Fruit fly (Drosophila melanogaster): Measurements from ENCODE around the gene mura.
A peak's percentile ranks its signal among the peaks of the same experiment; 100 is the strongest.

Gene mura

dm6 chr3R:9543495-9544180 is 8.0 kb downstream of the mura start (continued):
- TF ChIP-seq CG17802 (tag; optimal IDR thresholded peaks at IDR 0.05) (peak; percentile 35), CG13624 (GFP tag; optimal IDR thresholded peaks at IDR 0.05) (no peak), Myb (GFP tag; optimal IDR thresholded peaks at IDR 0.05) (peak; percentile 65), CG9437 (GFP tag; optimal IDR thresholded peaks at IDR 0.05) (peak; percentile 99), Med (GFP tag) (peak; percentile 61), wor (GFP tag; IDR thresholded peaks at IDR 0.05) (no peak), al (GFP tag; IDR thresholded peaks at IDR 0.05) (no peak), Trl (optimal IDR thresholded peaks at IDR 0.05) (peak; percentile 59 to 81), Trl (GFP tag; optimal IDR thresholded peaks at IDR 0.05) (no peak), emc (GFP tag; optimal IDR thresholded peaks at IDR 0.05) (no peak), CG34376 (GFP tag; optimal IDR thresholded peaks at IDR 0.05) (peak; percentile 6), az2 (GFP tag; optimal IDR thresholded peaks at IDR 0.05) (no peak), pzg (GFP tag; optimal IDR thresholded peaks at IDR 0.05) (peak; percentile 13), NFAT (GFP tag; IDR thresholded peaks at IDR 0.05) (no peak), CG15514 (GFP tag; optimal IDR thresholded peaks at IDR 0.05) (peak; percentile 70), Xbp1 (GFP tag; optimal IDR thresholded peaks at IDR 0.05) (no peak), CG33213 (GFP tag; optimal IDR thresholded peaks at IDR 0.05) (peak; percentile 40), Antp (GFP tag; optimal IDR thresholded peaks at IDR 0.05) (no peak), CG2116 (GFP tag; optimal IDR thresholded peaks at IDR 0.05) (peak; percentile 18), CG13296 (GFP tag; optimal IDR thresholded peaks at IDR 0.05) (peak; percentile 13), Eip74EF (GFP tag; optimal IDR thresholded peaks at IDR 0.05) (peak in 1 of 2 experiments; percentile 48), pho (GFP tag; optimal IDR thresholded peaks at IDR 0.05) (no peak), Dfd (GFP tag; optimal IDR thresholded peaks at IDR 0.05) (peak in 1 of 2 experiments; percentile 9), lola (GFP tag; optimal IDR thresholded peaks at IDR 0.05) (peak in 1 of 3 experiments; percentile 78), dpn (GFP tag; optimal IDR thresholded peaks at IDR 0.05) (no peak), Ets97D (GFP tag; optimal IDR thresholded peaks at IDR 0.05) (peak; percentile 67), ssp (GFP tag; IDR thresholded peaks at IDR 0.05) (peak; percentile 80), CG9727 (GFP tag; optimal IDR thresholded peaks at IDR 0.05) (no peak), HHEX (GFP tag; optimal IDR thresholded peaks at IDR 0.05) (peak; percentile 11), CG7357 (GFP tag; IDR thresholded peaks at IDR 0.05) (peak; percentile 84), CG8944 (GFP tag; optimal IDR thresholded peaks at IDR 0.05) (no peak), CG30020 (tag; optimal IDR thresholded peaks at IDR 0.05) (peak; percentile 78), lov (optimal IDR thresholded peaks at IDR 0.05) (no peak), lov (GFP tag; IDR thresholded peaks at IDR 0.05) (no peak), eve (GFP tag; optimal IDR thresholded peaks at IDR 0.05) (peak in 1 of 2 experiments; percentile 72), stwl (tag; optimal IDR thresholded peaks at IDR 0.05) (peak; percentile 54), pfk (GFP tag; optimal IDR thresholded peaks at IDR 0.05) (peak; percentile 27), ci (GFP tag; IDR thresholded peaks at IDR 0.05) (peak; percentile 44; the same call in 1 of the 3 replicates), Ets65A (GFP tag) (peak; percentile 36)

- TF ChIP-seq Taf1 (GFP tag; IDR thresholded peaks at IDR 0.05) (no peak), Ssrp (tag; optimal IDR thresholded peaks at IDR 0.05) (no peak), Aef1 (GFP tag; IDR thresholded peaks at IDR 0.05) (no peak), nom (GFP tag; optimal IDR thresholded peaks at IDR 0.05) (peak; percentile 27), cwo (GFP tag; optimal IDR thresholded peaks at IDR 0.05) (no peak), sr (GFP tag; IDR thresholded peaks at IDR 0.05) (peak; percentile 81), CG4360 (GFP tag; IDR thresholded peaks at IDR 0.05) (peak; percentile 69), CG8281 (tag; optimal IDR thresholded peaks at IDR 0.05) (no peak), Blimp-1 (GFP tag; optimal IDR thresholded peaks at IDR 0.05) (no peak), Camta (GFP tag; optimal IDR thresholded peaks at IDR 0.05) (no peak), HHEX (GFP tag; optimal IDR thresholded peaks at IDR 0.05) (no peak), CG10959 (GFP tag; IDR thresholded peaks at IDR 0.05) (0 out of 2 replicates have a peak, but pooled peaks have one; percentile 5), Ets65A (GFP tag) (peak; percentile 55), cg (GFP tag; optimal IDR thresholded peaks at IDR 0.05) (no peak)
Observed at dm6 chr3R:9534595-9535217, 16.9 kb downstream of the mura start.
